Worm (Caenorhabditis elegans): ENCODE data around the gene F23H12.3.

DNA sequence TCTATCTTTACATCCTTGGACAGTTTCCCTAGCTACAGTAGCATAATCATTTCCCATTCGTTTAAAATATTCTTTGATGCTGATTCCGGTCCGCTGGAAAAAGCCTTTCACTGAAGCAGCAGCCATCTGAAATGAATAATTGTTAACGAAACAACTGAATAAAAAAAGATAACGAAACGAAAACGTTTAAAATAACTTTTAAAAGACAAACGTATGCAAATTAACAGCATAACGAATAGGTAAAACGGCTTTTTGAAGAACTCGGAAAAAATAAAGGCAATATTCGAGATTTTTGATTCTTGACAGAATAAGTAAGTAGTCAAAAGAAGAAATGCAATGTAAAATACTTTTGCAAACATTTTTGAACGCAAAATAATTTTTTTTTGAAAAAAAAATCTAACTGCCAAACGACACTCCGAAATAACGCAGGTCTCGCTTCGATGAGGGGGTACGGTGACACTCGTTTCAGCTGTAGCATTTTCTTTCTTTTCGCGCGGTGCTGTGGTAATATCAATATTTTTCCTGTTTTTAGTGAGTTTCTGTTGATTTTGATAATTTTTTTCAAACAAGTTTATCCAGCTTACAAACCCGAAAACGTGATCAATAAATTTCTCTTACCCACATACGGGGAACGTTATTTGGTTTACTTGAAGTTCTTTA lies 26.9 kb upstream of the F23H12.3 start, which contains the start of the genes R04F11.5 and R04F11.2:
- TF ChIP-seq lin-13 (GFP tag; optimal IDR thresholded peaks at IDR 0.05) (no peak), nhr-42 (GFP tag; IDR thresholded peaks at IDR 0.05) (no peak)
